Worm (Caenorhabditis elegans) whole organism, L2 larva: ENCODE data around the gene Y51H7C.13.

Experiments used
- ama-1 ChIP-seq: fragments of 150-350 bp; optimal IDR thresholded peaks from 2 replicates; lab custom pipeline; 2018; ENCODE audit warnings: inconsistent platforms
- ceh-16 ChIP-seq: fragments of 150-350 bp; optimal IDR thresholded peaks from 2 replicates; lab custom pipeline; 2014; ENCODE audit warnings: missing biosample characterization, missing genetic modification characterization
- lsy-2 ChIP-seq, 2 experiments: fragments of 150-350 bp in 1 of 2; sonication (generic microtip) in 1 of 2; optimal IDR thresholded peaks; 2 replicates each; lab custom pipeline; 2014 to 2017; ENCODE audit warnings: missing biosample characterization in 2 of 2, missing genetic modification characterization in 2 of 2

DNA sequence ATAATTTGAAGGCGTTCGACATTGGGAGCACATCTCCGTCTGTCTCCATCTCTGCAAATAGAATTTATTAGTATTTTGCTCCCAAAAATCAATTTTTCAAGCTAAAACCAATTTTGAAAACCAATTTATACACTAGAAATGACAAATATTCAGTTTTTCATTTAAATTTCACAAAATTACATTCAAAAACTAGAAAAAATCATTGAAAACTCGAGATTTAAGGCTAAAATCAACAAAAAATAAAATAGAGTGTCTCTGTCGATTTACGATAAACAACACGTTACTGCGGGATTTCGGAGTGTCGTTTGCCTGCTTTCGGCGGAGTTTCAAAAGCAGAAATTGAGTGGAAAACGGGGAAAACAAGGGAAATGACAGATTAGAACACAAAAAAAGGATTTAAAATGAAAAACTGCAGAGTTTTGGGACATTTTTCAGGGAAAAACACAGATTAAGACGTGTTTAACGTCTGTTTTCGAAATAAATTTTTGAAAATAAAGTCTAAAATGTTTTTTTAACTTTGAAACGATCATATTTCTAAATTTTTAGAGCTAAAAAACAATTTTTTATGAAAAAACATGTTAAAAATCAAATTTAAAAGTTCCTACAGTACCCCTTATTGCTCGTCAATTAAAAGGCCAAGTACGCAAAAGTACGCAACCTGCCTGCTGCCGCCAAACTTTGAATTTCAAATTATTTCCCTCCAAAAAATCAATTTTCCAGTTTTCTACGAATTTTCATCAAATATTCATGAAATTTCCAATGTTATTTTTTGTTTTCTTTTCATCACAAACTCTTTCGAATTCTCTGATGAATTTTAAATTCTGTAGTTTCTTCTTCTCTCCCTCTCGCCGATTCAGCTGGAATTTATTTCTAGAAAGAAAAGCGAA is 28.7 kb downstream of the Y51H7C.13 start, which contains the start of gene nol-6:
- no peak for TF ChIP-seq ama-1 (lab: Kevin White, UChicago)
- peak; percentile 31 to 69 for TF ChIP-seq lsy-2 (tag; optimal IDR thresholded peaks at IDR 0.05; lab: Kevin White, UChicago)
- no peak for TF ChIP-seq ceh-16 (tag; lab: Kevin White, UChicago)
